Worm (Caenorhabditis elegans) whole organism, mixed stage, embryonic: Measurements from ENCODE around the gene sru-29.

Experiments used
- blmp-1 ChIP-seq: fragments of 150-350 bp; optimal IDR thresholded peaks from 2 replicates; lab custom pipeline; 2014; ENCODE audit warnings: missing biosample characterization, missing genetic modification characterization
- nhr-237 ChIP-seq: fragments of 150-350 bp; optimal IDR thresholded peaks from 2 replicates; lab custom pipeline; 2014; ENCODE audit warnings: missing biosample characterization, missing genetic modification characterization
- unc-62 ChIP-seq: fragments of 150-350 bp; optimal IDR thresholded peaks from 2 replicates; lab custom pipeline; 2014; ENCODE audit warnings: missing biosample characterization, missing genetic modification reagents, missing genetic modification characterization

ce11 chrV:9843376-9843916 is 32.2 kb downstream of the sru-29 start, which contains the start of gene sru-8:
- TF ChIP-seq nhr-237 (tag; lab: Kevin White, UChicago), result no peak
- TF ChIP-seq unc-62 (GFP tag; lab: Kevin White, UChicago), result no peak
- no peak for TF ChIP-seq blmp-1 (tag; lab: Kevin White, UChicago)
